Fruit fly (Drosophila melanogaster) whole organism, embryonic: ENCODE data around the gene CG4577.

Source experiments
- CG12236 ChIP-seq: fragments of 200-800 bp; sonication (Bioruptor generic); optimal IDR thresholded peaks from 2 replicates; lab custom pipeline; 2016; ENCODE audit warnings: missing biosample characterization, missing genetic modification characterization
- CG12769 ChIP-seq: fragments of 200-800 bp; sonication (Bioruptor generic); optimal IDR thresholded peaks from 2 replicates; lab custom pipeline; 2019; ENCODE audit warnings: missing biosample characterization, mild to moderate bottlenecking, missing genetic modification characterization, moderate library complexity
- CG34422 ChIP-seq: fragments of 200-800 bp; sonication (Bioruptor generic); IDR thresholded peaks from 3 replicates; pipeline ENCODE4 v1.3.6; 2022; ENCODE audit warnings: missing biosample characterization, missing genetic modification characterization
- CG6654 ChIP-seq: fragments of 200-800 bp; sonication (Bioruptor generic); optimal IDR thresholded peaks from 2 replicates; lab custom pipeline; 2017; ENCODE audit warnings: missing biosample characterization, mild to moderate bottlenecking, missing genetic modification characterization
- CG6854 ChIP-seq: fragments of 200-800 bp; sonication (Bioruptor generic); optimal IDR thresholded peaks from 3 replicates; lab custom pipeline; 2017; ENCODE audit warnings: missing biosample characterization, mild to moderate bottlenecking, missing genetic modification characterization
- CG7357 ChIP-seq: fragments of 200-800 bp; sonication (Bioruptor generic); IDR thresholded peaks from 3 replicates; pipeline ENCODE4 v1.3.6; 2022; ENCODE audit warnings: missing biosample characterization, missing genetic modification characterization
- Usf ChIP-seq: fragments of 200-800 bp; sonication (Bioruptor generic); optimal IDR thresholded peaks from 2 replicates; lab custom pipeline; 2017; ENCODE audit warnings: missing genotype, missing biosample characterization, missing genetic modification characterization
- caup ChIP-seq: fragments of 200-800 bp; sonication (Bioruptor generic); optimal IDR thresholded peaks from 3 replicates; lab custom pipeline; 2017; ENCODE audit warnings: missing biosample characterization, mild to moderate bottlenecking, missing genetic modification characterization, moderate library complexity; ENCODE audit not compliant: severe bottlenecking
- cg ChIP-seq: fragments of 200-800 bp; sonication (Bioruptor generic); optimal IDR thresholded peaks from 3 replicates; lab custom pipeline; 2019; ENCODE audit warnings: missing biosample characterization, mild to moderate bottlenecking, missing genetic modification characterization, moderate library complexity

dm6 chr2L:1112641-1113040, 21.9 kb upstream of the CG4577 start, which contains the start of gene CG14340:
- TF ChIP-seq caup (no peak), CG6654 (GFP tag; lab: Kevin White, UChicago) (no peak), CG12236 (GFP tag; lab: Kevin White, UChicago) (no peak), cg (no peak), CG6854 (GFP tag; lab: Kevin White, UChicago) (no peak), CG34422 (GFP tag; lab: Robert Waterston, UW) (no peak), CG7357 (GFP tag; lab: Robert Waterston, UW) (no peak), Usf (GFP tag; lab: Kevin White, UChicago) (no peak), CG12769 (tag; lab: Kevin White, UChicago) (no peak)
